Fruit fly (Drosophila melanogaster) whole organism, prepupa: ENCODE data around the gene elB.

Experiments
- CG10669 ChIP-seq: fragments of 200-800 bp; sonication (Bioruptor generic); optimal IDR thresholded peaks from 3 replicates; lab custom pipeline; 2018; ENCODE audit warnings: missing biosample characterization, mild to moderate bottlenecking, missing genetic modification characterization, moderate library complexity
- CG11762 ChIP-seq: fragments of 200-800 bp; sonication (Bioruptor generic); optimal IDR thresholded peaks from 3 replicates; lab custom pipeline; 2016; ENCODE audit warnings: missing biosample characterization, missing genetic modification characterization; ENCODE audit not compliant: insufficient read depth
- CG11902 ChIP-seq: fragments of 200-800 bp; sonication (Bioruptor generic); optimal IDR thresholded peaks from 3 replicates; lab custom pipeline; 2016; ENCODE audit warnings: missing biosample characterization, missing genetic modification characterization
- CG16779 ChIP-seq: fragments of 200-800 bp; sonication (Bioruptor generic); optimal IDR thresholded peaks from 3 replicates; lab custom pipeline; 2017; ENCODE audit warnings: missing biosample characterization, mild to moderate bottlenecking, missing genetic modification characterization
- CG31627 ChIP-seq: fragments of 200-800 bp; sonication (Bioruptor generic); optimal IDR thresholded peaks from 3 replicates; lab custom pipeline; 2016; ENCODE audit warnings: missing biosample characterization, missing genetic modification characterization
- CG34406 ChIP-seq: fragments of 200-800 bp; sonication (Bioruptor generic); optimal IDR thresholded peaks from 3 replicates; lab custom pipeline; 2016; ENCODE audit warnings: missing biosample characterization, missing genetic modification characterization
- CG4318 ChIP-seq: fragments of 200-800 bp; sonication (Bioruptor generic); optimal IDR thresholded peaks from 3 replicates; lab custom pipeline; 2017; ENCODE audit warnings: missing biosample characterization, mild to moderate bottlenecking, missing genetic modification characterization
- CG6163 ChIP-seq: fragments of 200-800 bp; sonication (Bioruptor generic); IDR thresholded peaks from 3 replicates; pipeline ENCODE4 v1.3.6; 2022; ENCODE audit warnings: missing biosample characterization, missing genetic modification characterization
- CG6808 ChIP-seq: fragments of 200-800 bp; sonication (Bioruptor generic); optimal IDR thresholded peaks from 3 replicates; lab custom pipeline; 2017; ENCODE audit warnings: missing biosample characterization, missing genetic modification characterization, mild to moderate bottlenecking, moderate library complexity, missing genetic modification reagents
- CG8119 ChIP-seq: fragments of 200-800 bp; sonication (Bioruptor generic); IDR thresholded peaks from 3 replicates; pipeline ENCODE4 v1.3.6; 2022; ENCODE audit warnings: missing biosample characterization, missing genetic modification characterization
- CG9139 ChIP-seq: fragments of 200-800 bp; sonication (Bioruptor generic); optimal IDR thresholded peaks from 3 replicates; lab custom pipeline; 2017; ENCODE audit warnings: missing biosample characterization, mild to moderate bottlenecking, missing genetic modification characterization
- Eip93F ChIP-seq: fragments of 200-800 bp; sonication (Bioruptor generic); optimal IDR thresholded peaks from 2 replicates; lab custom pipeline; 2016; ENCODE audit warnings: missing biosample characterization, mild to moderate bottlenecking, missing genetic modification characterization
- Ets21C ChIP-seq: fragments of 200-800 bp; sonication (Bioruptor generic); optimal IDR thresholded peaks from 3 replicates; lab custom pipeline; 2016; ENCODE audit warnings: missing biosample characterization, missing genetic modification characterization
- Hr38 ChIP-seq: sonication (Bioruptor generic); optimal IDR thresholded peaks from 2 replicates; lab custom pipeline; 2016; ENCODE audit warnings: missing biosample characterization, missing genetic modification characterization
- Hr4 ChIP-seq: fragments of 200-800 bp; sonication (Bioruptor generic); optimal IDR thresholded peaks from 3 replicates; lab custom pipeline; 2016; ENCODE audit warnings: missing biosample characterization, missing genetic modification characterization
- Met ChIP-seq: fragments of 200-800 bp; sonication (Bioruptor generic); optimal IDR thresholded peaks from 3 replicates; lab custom pipeline; 2016; ENCODE audit warnings: missing biosample characterization, missing genetic modification characterization
- OdsH ChIP-seq: fragments of 200-800 bp; sonication (Bioruptor generic); optimal IDR thresholded peaks from 3 replicates; lab custom pipeline; 2016; ENCODE audit warnings: missing biosample characterization, missing genetic modification characterization
- Smox ChIP-seq: fragments of 200-800 bp; sonication (Bioruptor generic); optimal IDR thresholded peaks from 3 replicates; lab custom pipeline; 2016; ENCODE audit warnings: missing biosample characterization, missing genetic modification characterization
- Sox102F ChIP-seq: fragments of 200-800 bp; sonication (Bioruptor generic); optimal IDR thresholded peaks from 2 replicates; lab custom pipeline; 2016; ENCODE audit warnings: missing biosample characterization, mild to moderate bottlenecking, missing genetic modification characterization
- Sox14 ChIP-seq: fragments of 200-800 bp; sonication (Bioruptor generic); optimal IDR thresholded peaks from 3 replicates; lab custom pipeline; 2016; ENCODE audit warnings: missing biosample characterization, missing genetic modification characterization
- Sox15 ChIP-seq: fragments of 200-800 bp; sonication (Bioruptor generic); optimal IDR thresholded peaks from 3 replicates; lab custom pipeline; 2016; ENCODE audit warnings: missing biosample characterization, missing genetic modification characterization
- acj6 ChIP-seq: fragments of 200-800 bp; sonication (Bioruptor generic); optimal IDR thresholded peaks from 3 replicates; lab custom pipeline; 2016; ENCODE audit warnings: missing biosample characterization, missing genetic modification characterization
- cyc ChIP-seq: fragments of 200-800 bp; sonication (Bioruptor generic); optimal IDR thresholded peaks from 3 replicates; lab custom pipeline; 2016; ENCODE audit warnings: missing biosample characterization, missing genetic modification characterization
- dsx ChIP-seq: fragments of 200-800 bp; optimal IDR thresholded peaks from 3 replicates; lab custom pipeline; 2019; ENCODE audit warnings: missing biosample characterization, mild to moderate bottlenecking, missing genetic modification characterization, moderate library complexity; ENCODE audit not compliant: poor library complexity, severe bottlenecking
- esn ChIP-seq: fragments of 200-800 bp; sonication (Bioruptor generic); optimal IDR thresholded peaks from 2 replicates; lab custom pipeline; 2016; ENCODE audit warnings: missing biosample characterization, mild to moderate bottlenecking, missing genetic modification characterization, moderate library complexity
- fd59A ChIP-seq: fragments of 200-800 bp; sonication (Bioruptor generic); optimal IDR thresholded peaks from 2 replicates; lab custom pipeline; 2017; ENCODE audit warnings: missing biosample characterization, mild to moderate bottlenecking, missing genetic modification characterization, missing genetic modification reagents
- fkh ChIP-seq: fragments of 200-800 bp; sonication (Bioruptor generic); optimal IDR thresholded peaks from 3 replicates; lab custom pipeline; 2017; ENCODE audit warnings: missing biosample characterization, mild to moderate bottlenecking, missing genetic modification characterization, moderate library complexity
- pdm3 ChIP-seq: fragments of 200-800 bp; sonication (Bioruptor generic); optimal IDR thresholded peaks from 3 replicates; lab custom pipeline; 2016; ENCODE audit warnings: missing biosample characterization, missing genetic modification characterization
- spab ChIP-seq: fragments of 200-800 bp; sonication (Bioruptor generic); optimal IDR thresholded peaks from 2 replicates; lab custom pipeline; 2017; ENCODE audit warnings: missing biosample characterization, mild to moderate bottlenecking, missing genetic modification characterization, missing genetic modification reagents
- svp ChIP-seq: fragments of 200-800 bp; sonication (Bioruptor generic); peaks from one replicate; lab custom pipeline; 2016; ENCODE audit warnings: missing biosample characterization, missing genetic modification characterization
- topi ChIP-seq: fragments of 200-800 bp; sonication (Bioruptor generic); optimal IDR thresholded peaks from 3 replicates; lab custom pipeline; 2016; ENCODE audit warnings: missing biosample characterization, missing genetic modification characterization

Gene elB

DNA sequence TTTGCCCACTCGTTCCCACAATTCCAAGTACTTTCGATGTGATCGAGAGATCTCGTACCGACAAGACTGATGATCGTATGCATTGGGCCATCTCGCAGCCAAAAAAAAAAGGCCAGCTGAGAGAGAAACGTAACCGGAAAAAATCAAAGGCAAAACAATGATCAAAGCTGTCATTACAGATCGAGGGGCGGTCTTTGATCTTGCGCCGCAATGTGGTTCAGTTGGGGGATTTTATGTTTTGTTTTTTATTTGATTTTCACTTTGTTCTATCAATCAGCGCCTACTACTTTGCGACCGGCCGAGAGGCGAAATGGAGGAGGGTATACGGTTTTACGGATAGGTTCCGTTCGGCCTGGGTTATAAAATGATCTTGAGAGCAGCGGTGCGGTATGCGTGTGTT is 39.4 kb upstream of the elB start:
- no peak for TF ChIP-seq CG6808
- TF ChIP-seq pdm3 (GFP tag; lab: Kevin White, UChicago) = no peak
- TF ChIP-seq fkh (GFP tag; lab: Kevin White, UChicago) = peak; percentile 20

DNA sequence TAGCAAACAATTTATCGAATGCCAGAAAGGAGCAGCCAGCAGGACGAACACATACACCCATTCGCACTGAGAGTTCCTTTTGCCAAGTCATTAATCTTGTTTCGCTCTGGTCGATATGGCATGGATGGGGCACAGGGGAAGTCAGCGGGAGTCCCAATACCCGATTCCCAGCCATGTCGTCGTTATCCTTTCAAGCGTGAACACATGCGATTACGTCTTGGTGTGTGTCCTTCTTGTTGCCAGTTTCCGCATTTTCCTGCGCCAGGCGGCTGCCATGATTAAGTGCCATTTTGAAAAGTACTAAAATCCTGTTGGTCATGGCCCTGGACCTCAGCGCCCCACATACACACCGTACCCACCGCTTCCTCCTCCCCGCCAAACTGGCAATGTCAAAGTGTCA is 38.2 kb upstream of the elB start:
- TF ChIP-seq CG16779 (tag; lab: Kevin White, UChicago) (no peak), Hr38 (GFP tag; lab: Kevin White, UChicago) (no peak), svp (GFP tag; lab: Kevin White, UChicago) (no peak), CG31627 (no peak), acj6 (no peak)
- TF ChIP-seq, all 60 proteins: peak for 0

DNA sequence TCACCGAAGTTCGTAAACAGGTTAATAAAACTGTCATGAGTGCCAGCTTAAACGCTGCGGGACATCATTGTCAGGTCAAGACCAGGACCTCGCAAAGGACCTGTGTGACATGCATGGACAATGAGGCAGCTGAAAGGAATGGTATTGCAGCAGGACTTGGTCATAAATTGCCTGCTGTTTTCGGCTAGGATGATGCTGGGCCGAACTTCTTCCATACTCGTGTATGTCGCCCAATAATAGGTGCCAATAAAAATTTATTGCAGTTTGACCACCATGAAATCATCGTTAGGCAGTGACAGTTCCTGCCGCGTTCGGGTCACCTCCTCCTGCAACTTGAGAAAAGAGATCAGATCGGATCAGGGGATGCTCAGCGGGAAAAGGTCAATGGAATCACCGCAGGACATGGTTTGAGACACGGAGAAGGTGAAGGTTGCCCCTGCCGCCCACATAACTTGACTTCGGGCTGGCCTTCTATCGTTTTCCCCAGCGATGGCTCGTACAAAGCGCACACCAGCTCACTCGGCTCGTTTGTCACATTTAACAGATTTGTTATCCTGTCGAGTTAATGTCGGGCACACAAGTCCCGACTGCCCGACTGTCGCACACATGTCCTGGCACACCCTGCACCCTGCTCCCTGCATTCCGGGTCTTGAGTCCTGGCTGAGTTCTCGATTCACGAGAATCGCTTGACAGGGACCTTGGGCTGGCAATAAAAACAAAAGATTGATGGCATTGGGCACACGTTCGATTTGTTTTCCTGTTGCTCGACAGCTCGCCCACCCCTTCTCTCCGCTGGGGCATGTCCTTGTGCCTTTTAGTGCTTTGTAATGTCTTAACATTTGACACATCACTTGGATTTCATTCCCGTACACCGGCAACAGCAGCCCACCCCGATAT is 36.5 kb upstream of the elB start:
- no peak for TF ChIP-seq CG6808
- TF ChIP-seq Sox15 (GFP tag; lab: Kevin White, UChicago) = no peak
- no peak for TF ChIP-seq svp (GFP tag; lab: Kevin White, UChicago)
- no peak for TF ChIP-seq CG11902 (GFP tag; lab: Kevin White, UChicago)
- TF ChIP-seq CG9139 = no peak
- TF ChIP-seq CG6163 = no peak
- TF ChIP-seq esn (GFP tag; lab: Kevin White, UChicago) = no peak
- TF ChIP-seq Ets21C = no peak

DNA sequence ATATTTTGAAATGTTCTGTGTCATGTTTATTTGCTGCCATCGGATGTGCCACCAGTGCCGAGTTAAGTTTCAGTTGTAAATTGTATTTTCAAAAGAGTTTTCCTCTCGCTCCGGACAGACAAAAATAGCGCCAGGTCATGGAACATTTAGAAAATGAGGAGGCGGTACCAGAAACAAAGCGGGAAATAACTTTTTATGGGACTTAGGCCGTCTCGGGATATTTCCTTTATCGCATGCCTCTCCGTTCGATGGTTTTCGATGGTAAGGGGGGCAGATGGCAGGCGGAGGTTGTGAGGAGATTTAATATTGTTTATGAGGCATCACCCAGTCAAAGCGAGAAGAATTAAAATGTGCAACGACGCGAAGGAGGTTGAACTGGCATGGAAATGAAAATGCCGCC is 35.5 kb upstream of the elB start:
- no peak for TF ChIP-seq Hr4
- no peak for TF ChIP-seq pdm3 (GFP tag; lab: Kevin White, UChicago)
- TF ChIP-seq Sox14 = no peak
- no peak for TF ChIP-seq Eip93F (GFP tag; lab: Kevin White, UChicago)

DNA sequence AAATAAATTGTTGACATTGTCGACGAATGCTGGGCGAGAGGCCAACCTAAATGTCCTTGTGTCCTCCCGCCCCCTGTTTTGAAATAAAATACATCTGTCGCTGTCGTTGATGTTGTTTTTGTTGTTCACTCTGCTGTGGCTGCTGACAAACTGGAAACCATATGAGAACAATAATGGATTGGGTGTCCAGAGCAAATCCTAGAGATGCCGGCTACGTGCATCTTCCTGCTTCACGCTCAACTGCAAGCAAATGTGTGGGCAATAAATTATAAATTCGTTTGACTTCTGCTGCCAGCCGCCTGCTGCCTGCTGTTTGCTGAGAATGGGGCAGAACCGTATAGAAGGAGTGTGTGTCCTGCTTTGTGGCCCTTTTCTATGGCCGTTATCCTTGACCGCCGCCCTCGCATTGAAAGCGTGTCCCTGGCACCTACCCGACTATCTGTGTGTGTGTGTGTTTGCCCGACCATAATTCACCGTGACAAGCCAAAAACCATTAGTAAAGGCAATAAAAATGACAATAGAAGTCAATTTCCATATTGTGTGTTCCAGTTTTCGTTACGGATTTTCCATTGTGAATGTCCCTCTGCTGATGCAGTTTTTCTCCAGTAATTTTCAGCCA is 34.4 kb upstream of the elB start:
- no peak for TF ChIP-seq CG6808
- no peak for TF ChIP-seq CG34406 (GFP tag; lab: Kevin White, UChicago)
- no peak for TF ChIP-seq CG11762 (GFP tag; lab: Kevin White, UChicago)
- TF ChIP-seq CG10669 (GFP tag; lab: Kevin White, UChicago) = no peak
- TF ChIP-seq spab (GFP tag; lab: Kevin White, UChicago) = no peak
- TF ChIP-seq cyc (GFP tag; lab: Kevin White, UChicago) = no peak
- TF ChIP-seq CG11902 (GFP tag; lab: Kevin White, UChicago) = no peak
- TF ChIP-seq, all 60 proteins: peak for 0

DNA sequence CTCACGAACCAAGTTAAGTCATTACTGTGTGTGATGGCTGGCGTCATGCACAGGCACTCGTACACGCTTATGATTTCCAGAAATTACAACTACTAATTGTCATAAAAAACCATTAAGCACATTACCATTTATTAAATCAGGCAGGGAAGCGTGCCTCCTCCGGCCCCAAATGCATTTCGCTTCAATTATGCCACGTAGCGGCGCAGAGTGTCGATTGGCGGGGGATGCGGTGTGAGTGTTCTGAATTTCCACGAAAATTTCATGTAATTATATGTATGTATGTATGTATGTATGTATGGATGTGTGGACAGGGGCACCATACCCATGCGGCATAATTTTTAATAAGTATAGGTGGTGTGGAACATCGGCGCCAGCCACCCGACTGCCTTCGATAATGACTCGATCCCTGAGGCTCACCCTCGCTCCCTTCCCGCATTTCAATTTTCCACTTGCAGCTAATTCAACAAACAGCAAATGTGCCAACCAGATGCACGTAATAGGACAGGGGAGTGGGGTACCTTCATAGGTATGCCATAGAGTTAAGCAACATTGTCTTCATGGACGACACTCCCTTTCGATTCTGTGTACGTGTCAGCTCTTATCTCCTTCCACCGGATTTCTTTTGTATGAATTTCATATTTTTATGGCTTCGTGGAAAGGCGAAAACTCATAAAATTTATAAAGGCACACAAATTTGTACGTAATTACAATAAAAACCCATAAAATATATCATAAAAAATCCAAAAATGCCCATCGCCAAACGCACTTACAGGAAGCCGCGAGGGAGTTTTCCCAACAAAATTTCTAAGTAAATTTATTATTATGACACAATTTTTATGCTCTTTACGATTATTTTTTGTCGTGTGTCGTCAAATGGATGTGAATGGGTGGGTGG is 33.0 kb upstream of the elB start:
- TF ChIP-seq dsx (GFP tag; lab: Kevin White, UChicago) (peak; percentile 53), CG31627 (no peak), topi (no peak), Sox102F (GFP tag; lab: Kevin White, UChicago) (no peak), Eip93F (GFP tag; lab: Kevin White, UChicago) (no peak), Smox (GFP tag; lab: Kevin White, UChicago) (no peak), CG4318 (GFP tag; lab: Kevin White, UChicago) (no peak), Sox14 (no peak), fd59A (GFP tag; lab: Kevin White, UChicago) (no peak), svp (GFP tag; lab: Kevin White, UChicago) (peak; percentile 63), Hr4 (no peak), CG9139 (no peak), Met (GFP tag; lab: Kevin White, UChicago) (no peak), CG6808 (no peak), OdsH (GFP tag; lab: Kevin White, UChicago) (no peak), CG8119 (GFP tag; lab: Robert Waterston, UW) (no peak), CG16779 (tag; lab: Kevin White, UChicago) (no peak), spab (GFP tag; lab: Kevin White, UChicago) (no peak)
